Worm (Caenorhabditis elegans) whole organism, L1 larva: ENCODE measurements around the gene W06A7.4.
A peak's percentile ranks its signal among the peaks of the same experiment; 100 is the strongest.

Experiments
- C04F5.9 ChIP-seq: sonication (generic microtip); optimal IDR thresholded peaks from 2 replicates; lab custom pipeline; 2016; ENCODE audit warnings: missing genetic modification characterization, missing compliant biosample characterization
- C16A3.4 ChIP-seq: fragments of 150-350 bp; optimal IDR thresholded peaks from 2 replicates; lab custom pipeline; 2014; ENCODE audit warnings: missing biosample characterization, missing genetic modification characterization
- C34B4.2 ChIP-seq: sonication (generic microtip); optimal IDR thresholded peaks from 2 replicates; lab custom pipeline; 2017; ENCODE audit warnings: mild to moderate bottlenecking, missing genetic modification characterization, missing compliant biosample characterization
- F16B12.6 ChIP-seq: fragments of 150-350 bp; optimal IDR thresholded peaks from 2 replicates; lab custom pipeline; 2014; ENCODE audit warnings: missing biosample characterization, missing genetic modification characterization
- alr-1 ChIP-seq: fragments of 200-800 bp; sonication (Bioruptor generic); optimal IDR thresholded peaks from 2 replicates; lab custom pipeline; 2018; ENCODE audit warnings: borderline replicate concordance, mild to moderate bottlenecking, missing genetic modification characterization, missing compliant biosample characterization
- aly-2 ChIP-seq: fragments of 150-350 bp; optimal IDR thresholded peaks from 2 replicates; lab custom pipeline; 2014; ENCODE audit warnings: missing biosample characterization, missing genetic modification characterization
- ama-1 ChIP-seq: fragments of 150-350 bp; optimal IDR thresholded peaks from 2 replicates; lab custom pipeline; 2014
- blmp-1 ChIP-seq: fragments of 150-350 bp; optimal IDR thresholded peaks from 2 replicates; lab custom pipeline; 2014; ENCODE audit warnings: missing biosample characterization, missing genetic modification characterization
- ceh-88 ChIP-seq: fragments of 200-800 bp; sonication (Bioruptor generic); IDR thresholded peaks from 2 replicates; pipeline ENCODE4 v1.3.6; 2022; ENCODE audit warnings: missing genetic modification characterization, missing compliant biosample characterization
- dpl-1 ChIP-seq, 3 experiments: fragments of 150-350 bp in 2 of 3; sonication (generic microtip) in 1 of 3; optimal IDR thresholded peaks; 2 replicates each; lab custom pipeline; 2014 to 2017; ENCODE audit warnings: missing biosample characterization in 3 of 3, missing genetic modification characterization in 3 of 3, missing genetic modification reagents in 3 of 3
- efl-1 ChIP-seq, 4 experiments: fragments of 150-350 bp; optimal IDR thresholded peaks in 3 of 4; peaks in 1 of 4; 1 replicate in 1 of 4; 2 replicates in 3 of 4; lab custom pipeline; 2014; ENCODE audit warnings: missing biosample characterization in 2 of 4, missing genetic modification characterization in 2 of 4, missing genetic modification reagents in 2 of 4
- efl-3 ChIP-seq: fragments of 200-800 bp; sonication (Bioruptor generic); optimal IDR thresholded peaks from 2 replicates; lab custom pipeline; 2018; ENCODE audit warnings: mild to moderate bottlenecking, missing genetic modification characterization, missing compliant biosample characterization
- egl-13 ChIP-seq: sonication (generic microtip); optimal IDR thresholded peaks from 2 replicates; lab custom pipeline; 2016; ENCODE audit warnings: missing genotype, missing genetic modification reagents, missing genetic modification characterization, missing compliant biosample characterization
- egl-27 ChIP-seq, 2 experiments: fragments of 150-350 bp in 1 of 2; sonication (generic microtip); optimal IDR thresholded peaks; 3 replicates each; lab custom pipeline; 2017 to 2018; ENCODE audit warnings: missing biosample characterization in 2 of 2, missing genetic modification characterization in 2 of 2, missing genetic modification reagents in 2 of 2
- elt-2 ChIP-seq: sonication (generic microtip); optimal IDR thresholded peaks from 2 replicates; lab custom pipeline; 2016; ENCODE audit warnings: missing genetic modification characterization, mild to moderate bottlenecking, inconsistent platforms, missing compliant biosample characterization, missing genetic modification reagents
- elt-3 ChIP-seq, 6 experiments: fragments of 150-350 bp in 1 of 6; sonication (generic microtip); optimal IDR thresholded peaks; 2 replicates each; lab custom pipeline; 2017 to 2018; ENCODE audit warnings: missing biosample characterization in 6 of 6, missing genetic modification characterization in 6 of 6, inconsistent platforms in 1 of 6
- fkh-10 ChIP-seq: sonication (generic microtip); optimal IDR thresholded peaks from 2 replicates; lab custom pipeline; 2017; ENCODE audit warnings: missing biosample characterization, missing genetic modification reagents, missing genetic modification characterization
- fkh-8 ChIP-seq: sonication (generic microtip); optimal IDR thresholded peaks from 2 replicates; lab custom pipeline; 2016; ENCODE audit warnings: mild to moderate bottlenecking, missing genetic modification characterization, missing compliant biosample characterization
- fos-1 ChIP-seq: fragments of 150-350 bp; optimal IDR thresholded peaks from 2 replicates; lab custom pipeline; 2014; ENCODE audit warnings: missing biosample characterization, missing genetic modification characterization
- grh-1 ChIP-seq: fragments of 200-800 bp; sonication (Bioruptor generic); IDR thresholded peaks from 2 replicates; pipeline ENCODE4 v1.3.6; 2022; ENCODE audit warnings: missing genetic modification reagents, missing genetic modification characterization, missing compliant biosample characterization
- hlh-17 ChIP-seq: fragments of 200-800 bp; sonication (Bioruptor generic); optimal IDR thresholded peaks from 2 replicates; lab custom pipeline; 2018; ENCODE audit warnings: missing genetic modification characterization, mild to moderate bottlenecking, missing compliant biosample characterization, moderate library complexity, borderline replicate concordance
- jun-1 ChIP-seq: fragments of 150-350 bp; optimal IDR thresholded peaks from 2 replicates; lab custom pipeline; 2014; ENCODE audit warnings: missing biosample characterization, missing genetic modification reagents, missing genetic modification characterization
- lin-13 ChIP-seq: fragments of 150-350 bp; optimal IDR thresholded peaks from 2 replicates; lab custom pipeline; 2014; ENCODE audit warnings: missing biosample characterization, missing genetic modification reagents, missing genetic modification characterization
- lin-14 ChIP-seq: fragments of 200-800 bp; sonication (Bioruptor generic); optimal IDR thresholded peaks from 2 replicates; lab custom pipeline; 2018; ENCODE audit warnings: mild to moderate bottlenecking, missing genetic modification characterization, moderate library complexity, missing compliant biosample characterization
- lsy-2 ChIP-seq, 2 experiments: fragments of 150-350 bp; optimal IDR thresholded peaks; 2 replicates each; lab custom pipeline; 2014; ENCODE audit warnings: missing biosample characterization in 2 of 2, missing genetic modification characterization in 2 of 2
- mab-9 ChIP-seq: fragments of 200-800 bp; sonication (Bioruptor generic); IDR thresholded peaks from 2 replicates; pipeline ENCODE4 v1.3.6; 2022; ENCODE audit warnings: missing genetic modification reagents, missing genetic modification characterization, missing compliant biosample characterization
- nhr-11 ChIP-seq: fragments of 150-350 bp; optimal IDR thresholded peaks from 2 replicates; lab custom pipeline; 2014; ENCODE audit warnings: missing biosample characterization, missing genetic modification characterization
- nhr-19 ChIP-seq: fragments of 200-800 bp; sonication (Bioruptor generic); conservative IDR thresholded peaks from 2 replicates; pipeline ENCODE4 v1.3.6; 2022; ENCODE audit warnings: missing genetic modification characterization, missing compliant biosample characterization
- nhr-20 ChIP-seq: sonication (generic microtip); optimal IDR thresholded peaks from 2 replicates; lab custom pipeline; 2016; ENCODE audit warnings: mild to moderate bottlenecking, missing genetic modification characterization, missing compliant biosample characterization
- nhr-237 ChIP-seq: fragments of 150-350 bp; optimal IDR thresholded peaks from 2 replicates; lab custom pipeline; 2014; ENCODE audit warnings: missing biosample characterization, missing genetic modification characterization
- nhr-28 ChIP-seq: fragments of 150-350 bp; optimal IDR thresholded peaks from 2 replicates; lab custom pipeline; 2014; ENCODE audit warnings: missing biosample characterization, missing genetic modification characterization
- nhr-71 ChIP-seq: sonication (generic microtip); optimal IDR thresholded peaks from 2 replicates; lab custom pipeline; 2016; ENCODE audit warnings: mild to moderate bottlenecking, missing genetic modification characterization, moderate library complexity, missing compliant biosample characterization
- nhr-76 ChIP-seq: sonication (generic microtip); optimal IDR thresholded peaks from 2 replicates; lab custom pipeline; 2017; ENCODE audit warnings: missing biosample characterization, missing genetic modification characterization
- nhr-85 ChIP-seq: sonication (generic microtip); peaks from one replicate; lab custom pipeline; 2016; ENCODE audit warnings: missing genetic modification characterization, inconsistent platforms, missing compliant biosample characterization
- nhr-90 ChIP-seq: sonication (generic microtip); optimal IDR thresholded peaks from 2 replicates; lab custom pipeline; 2016; ENCODE audit warnings: mild to moderate bottlenecking, missing genetic modification characterization, missing compliant biosample characterization; ENCODE audit not compliant: poor library complexity
- pax-3 ChIP-seq: fragments of 200-800 bp; sonication (Bioruptor generic); optimal IDR thresholded peaks from 2 replicates; lab custom pipeline; 2018; ENCODE audit warnings: mild to moderate bottlenecking, missing genetic modification characterization, moderate library complexity, missing compliant biosample characterization
- rnt-1 ChIP-seq: sonication (generic microtip); optimal IDR thresholded peaks from 2 replicates; lab custom pipeline; 2016; ENCODE audit warnings: mild to moderate bottlenecking, missing genetic modification characterization, moderate library complexity, missing compliant biosample characterization
- skn-1 ChIP-seq: fragments of 150-350 bp; optimal IDR thresholded peaks from 2 replicates; lab custom pipeline; 2014; ENCODE audit warnings: missing biosample characterization, missing genetic modification characterization
- snpc-4 ChIP-seq: fragments of 150-350 bp; optimal IDR thresholded peaks from 2 replicates; lab custom pipeline; 2014; ENCODE audit warnings: missing biosample characterization, missing genetic modification characterization
- snu-23 ChIP-seq: sonication (generic microtip); optimal IDR thresholded peaks from 2 replicates; lab custom pipeline; 2016; ENCODE audit warnings: missing genetic modification characterization, missing compliant biosample characterization
- sox-4 ChIP-seq: sonication (generic microtip); optimal IDR thresholded peaks from 2 replicates; lab custom pipeline; 2016; ENCODE audit warnings: missing genetic modification characterization, missing compliant biosample characterization
- sup-37 ChIP-seq: fragments of 200-800 bp; sonication (Bioruptor generic); optimal IDR thresholded peaks from 2 replicates; lab custom pipeline; 2018; ENCODE audit warnings: mild to moderate bottlenecking, missing genetic modification characterization, missing compliant biosample characterization
- swsn-7 ChIP-seq: sonication (generic microtip); optimal IDR thresholded peaks from 2 replicates; lab custom pipeline; 2016; ENCODE audit warnings: missing genetic modification characterization, missing compliant biosample characterization
- tlp-1 ChIP-seq: fragments of 150-350 bp; optimal IDR thresholded peaks from 2 replicates; lab custom pipeline; 2014; ENCODE audit warnings: missing biosample characterization, missing genetic modification characterization
- unc-130 ChIP-seq: fragments of 150-350 bp; optimal IDR thresholded peaks from 2 replicates; lab custom pipeline; 2017; ENCODE audit warnings: missing biosample characterization, missing genetic modification characterization, inconsistent platforms
- unc-30 ChIP-seq: sonication (generic microtip); optimal IDR thresholded peaks from 2 replicates; lab custom pipeline; 2017; ENCODE audit warnings: missing biosample characterization, missing genetic modification characterization
- unc-62 ChIP-seq: fragments of 150-350 bp; optimal IDR thresholded peaks from 2 replicates; lab custom pipeline; 2014; ENCODE audit warnings: missing biosample characterization, missing genetic modification reagents, missing genetic modification characterization
- vab-15 ChIP-seq: sonication (generic microtip); optimal IDR thresholded peaks from 2 replicates; lab custom pipeline; 2017; ENCODE audit warnings: missing genotype, mild to moderate bottlenecking, missing genetic modification characterization, missing compliant biosample characterization
- xbp-1 ChIP-seq: sonication (generic microtip); optimal IDR thresholded peaks from 2 replicates; lab custom pipeline; 2016; ENCODE audit warnings: missing genetic modification characterization, missing compliant biosample characterization

The W06A7.4 gene

ce11 chrV:14849628-14850027, 25.4 kb downstream of the W06A7.4 start (continued):
- TF ChIP-seq C34B4.2 (tag; lab: Kevin White, UChicago) (no peak), lin-14 (peak; percentile 91), efl-1 (optimal IDR thresholded peaks at IDR 0.05; lab: Kevin White, UChicago) (peak; percentile 27 to 43), efl-1 (GFP tag; optimal IDR thresholded peaks at IDR 0.05 in 1 of 2; lab: Kevin White, UChicago) (peak; percentile 20 to 84), nhr-85 (tag; lab: Kevin White, UChicago) (peak; percentile 92), xbp-1 (tag; lab: Kevin White, UChicago) (peak; percentile 10), nhr-19 (GFP tag; lab: Robert Waterston, UW) (peak; percentile 46; the same call in 1 of the 2 replicates), blmp-1 (tag; lab: Kevin White, UChicago) (peak; percentile 99), alr-1 (no peak), dpl-1 (GFP tag; optimal IDR thresholded peaks at IDR 0.05; lab: Kevin White, UChicago) (peak; percentile 12 to 50 (median 40)), aly-2 (tag; lab: Kevin White, UChicago) (no peak), nhr-11 (tag; lab: Kevin White, UChicago) (peak; percentile 27), elt-3 (tag; optimal IDR thresholded peaks at IDR 0.05; lab: Kevin White, UChicago) (peak in 3 of 6 experiments; percentile 1 to 98 (median 83)), egl-13 (tag; lab: Kevin White, UChicago) (peak; percentile 2), fkh-8 (tag; lab: Kevin White, UChicago) (peak; percentile 36), swsn-7 (tag; lab: Kevin White, UChicago) (peak; percentile 17), skn-1 (tag; lab: Kevin White, UChicago) (peak; percentile 52), F16B12.6 (tag; lab: Kevin White, UChicago) (no peak), rnt-1 (tag; lab: Kevin White, UChicago) (peak; percentile 46), jun-1 (tag; lab: Kevin White, UChicago) (peak; percentile 32), tlp-1 (tag; lab: Kevin White, UChicago) (no peak), vab-15 (peak; percentile 55)

- no peak for TF ChIP-seq efl-3 (GFP tag; lab: Kevin White, UChicago)
- TF ChIP-seq lsy-2 (tag; optimal IDR thresholded peaks at IDR 0.05; lab: Kevin White, UChicago), result peak in 1 of 2 experiments; percentile 47
- TF ChIP-seq tlp-1 (tag; lab: Kevin White, UChicago), result no peak
- TF ChIP-seq egl-27 (tag; optimal IDR thresholded peaks at IDR 0.05; lab: Kevin White, UChicago), result no peak
- TF ChIP-seq ama-1, result peak; percentile 51
- peak; percentile 26 for TF ChIP-seq lin-13 (GFP tag; lab: Kevin White, UChicago)
- TF ChIP-seq nhr-19 (GFP tag; lab: Robert Waterston, UW), result peak; percentile 50
- no peak for TF ChIP-seq nhr-76
- no peak for TF ChIP-seq unc-30 (tag; lab: Kevin White, UChicago)
- peak; percentile 87 for TF ChIP-seq elt-2 (tag; lab: Kevin White, UChicago)
- peak; percentile 49 for TF ChIP-seq skn-1 (tag; lab: Kevin White, UChicago)
- peak in 1 of 3 experiments; percentile 18 for TF ChIP-seq dpl-1 (GFP tag; optimal IDR thresholded peaks at IDR 0.05; lab: Kevin White, UChicago)
- no peak for TF ChIP-seq hlh-17 (GFP tag; lab: Kevin White, UChicago)
- no peak for TF ChIP-seq snu-23 (GFP tag; lab: Kevin White, UChicago)
- TF ChIP-seq ceh-88 (GFP tag; lab: Robert Waterston, UW), result no peak
- TF ChIP-seq nhr-28, result no peak
- TF ChIP-seq rnt-1 (tag; lab: Kevin White, UChicago), result peak; percentile 58
- no peak for TF ChIP-seq sox-4 (tag; lab: Kevin White, UChicago)
- peak; percentile 5 for TF ChIP-seq sup-37 (GFP tag; lab: Kevin White, UChicago)
- TF ChIP-seq pax-3 (tag; lab: Kevin White, UChicago), result no peak
- TF ChIP-seq fos-1 (tag; lab: Kevin White, UChicago), result no peak
- no peak for TF ChIP-seq xbp-1 (tag; lab: Kevin White, UChicago)
- peak; percentile 3 for TF ChIP-seq C16A3.4 (tag; lab: Kevin White, UChicago)
- TF ChIP-seq fkh-10 (GFP tag; lab: Kevin White, UChicago), result no peak
- TF ChIP-seq nhr-71, result peak; percentile 67
- TF ChIP-seq nhr-90 (tag; lab: Kevin White, UChicago), result no peak
- TF ChIP-seq lin-14, result peak; percentile 10
- TF ChIP-seq nhr-11 (tag; lab: Kevin White, UChicago), result no peak
- no peak for TF ChIP-seq fkh-8 (tag; lab: Kevin White, UChicago)
- TF ChIP-seq unc-130 (tag; lab: Kevin White, UChicago), result no peak
- no peak for TF ChIP-seq nhr-237 (tag; lab: Kevin White, UChicago)
- TF ChIP-seq grh-1 (GFP tag; lab: Robert Waterston, UW), result no peak
- no peak for TF ChIP-seq mab-9 (GFP tag; lab: Robert Waterston, UW)
- no peak for TF ChIP-seq C04F5.9 (tag; lab: Kevin White, UChicago)
- peak; percentile 22 for TF ChIP-seq jun-1 (tag; lab: Kevin White, UChicago)
- TF ChIP-seq nhr-20 (tag; lab: Kevin White, UChicago), result peak; percentile 8
- no peak for TF ChIP-seq efl-1 (optimal IDR thresholded peaks at IDR 0.05; lab: Kevin White, UChicago)
- TF ChIP-seq efl-1 (GFP tag; optimal IDR thresholded peaks at IDR 0.05 in 1 of 2; lab: Kevin White, UChicago), result peak in 1 of 2 experiments; percentile 85
- no peak for TF ChIP-seq unc-62
- TF ChIP-seq snpc-4 (tag; lab: Kevin White, UChicago), result no peak
These were observed 26.3 kb downstream of the W06A7.4 start for ce11 chrV:14850530-14850929.
